Fruit fly (Drosophila melanogaster) whole organism, embryonic: ENCODE data around the gene JMJD4.

ENCODE experiments used
- ATbp ChIP-seq: fragments of 200-800 bp; sonication (Bioruptor generic); optimal IDR thresholded peaks from 2 replicates; lab custom pipeline; 2017; ENCODE audit warnings: missing biosample characterization, mild to moderate bottlenecking, missing genetic modification characterization, missing genetic modification reagents
- Aef1 ChIP-seq: fragments of 200-800 bp; sonication (Bioruptor generic); IDR thresholded peaks from 3 replicates; pipeline ENCODE4 v1.3.6; 2022; ENCODE audit warnings: missing biosample characterization, missing genetic modification characterization
- Blimp-1 ChIP-seq: fragments of 200-800 bp; sonication (Bioruptor generic); optimal IDR thresholded peaks from 3 replicates; lab custom pipeline; 2018; ENCODE audit warnings: missing biosample characterization, missing genetic modification characterization, mild to moderate bottlenecking, moderate library complexity, missing genetic modification reagents
- CG10431 ChIP-seq: fragments of 200-800 bp; sonication (Bioruptor generic); optimal IDR thresholded peaks from 3 replicates; lab custom pipeline; 2018; ENCODE audit warnings: missing biosample characterization, mild to moderate bottlenecking, missing genetic modification characterization
- CG11247 ChIP-seq: fragments of 200-800 bp; sonication (Bioruptor generic); IDR thresholded peaks from 2 replicates; pipeline ENCODE4 v1.3.6; 2022; ENCODE audit warnings: missing biosample characterization, missing genetic modification characterization
- CG11695 ChIP-seq: fragments of 200-800 bp; sonication (Bioruptor generic); IDR thresholded peaks from 3 replicates; pipeline ENCODE4 v1.3.6; 2022; ENCODE audit warnings: missing biosample characterization, missing genetic modification characterization
- CG12071 ChIP-seq: fragments of 200-800 bp; sonication (Bioruptor generic); optimal IDR thresholded peaks from 3 replicates; lab custom pipeline; 2018; ENCODE audit warnings: missing biosample characterization, mild to moderate bottlenecking, missing genetic modification characterization
- CG13894 ChIP-seq: fragments of 200-800 bp; sonication (Bioruptor generic); optimal IDR thresholded peaks from 3 replicates; lab custom pipeline; 2018; ENCODE audit warnings: missing biosample characterization, mild to moderate bottlenecking, missing genetic modification characterization, moderate library complexity
- CG16815 ChIP-seq: fragments of 200-800 bp; sonication (Bioruptor generic); optimal IDR thresholded peaks from 3 replicates; lab custom pipeline; 2017; ENCODE audit warnings: missing biosample characterization, mild to moderate bottlenecking, missing genetic modification characterization
- CG18599 ChIP-seq: fragments of 200-800 bp; sonication (Bioruptor generic); optimal IDR thresholded peaks from 3 replicates; lab custom pipeline; 2017; ENCODE audit warnings: missing biosample characterization, missing genetic modification characterization, mild to moderate bottlenecking, moderate library complexity, missing genetic modification reagents
- CG2712 ChIP-seq: fragments of 200-800 bp; optimal IDR thresholded peaks from 3 replicates; lab custom pipeline; 2019; ENCODE audit warnings: missing biosample characterization, mild to moderate bottlenecking, missing genetic modification characterization, moderate library complexity
- CG2875 ChIP-seq: fragments of 200-800 bp; sonication (Bioruptor generic); optimal IDR thresholded peaks from 2 replicates; lab custom pipeline; 2017; ENCODE audit warnings: missing biosample characterization, mild to moderate bottlenecking, missing genetic modification characterization, missing genetic modification reagents
- CG30431 ChIP-seq: fragments of 200-800 bp; sonication (Bioruptor generic); optimal IDR thresholded peaks from 2 replicates; lab custom pipeline; 2017; ENCODE audit warnings: missing biosample characterization, missing genetic modification characterization
- CG4707 ChIP-seq: fragments of 200-800 bp; sonication (Bioruptor generic); optimal IDR thresholded peaks from 2 replicates; lab custom pipeline; 2018; ENCODE audit warnings: missing biosample characterization, mild to moderate bottlenecking, missing genetic modification characterization, moderate library complexity
- CG4820 ChIP-seq: fragments of 200-800 bp; sonication (Bioruptor generic); optimal IDR thresholded peaks from 3 replicates; lab custom pipeline; 2016; ENCODE audit warnings: missing biosample characterization, missing genetic modification characterization
- CG5953 ChIP-seq: fragments of 200-800 bp; sonication (Bioruptor generic); IDR thresholded peaks from 2 replicates; pipeline ENCODE4 v1.3.6; 2022; ENCODE audit warnings: missing biosample characterization, missing genetic modification characterization
- CG6254 ChIP-seq: fragments of 200-800 bp; sonication (Bioruptor generic); optimal IDR thresholded peaks from 3 replicates; lab custom pipeline; 2017; ENCODE audit warnings: mild to moderate bottlenecking, missing biosample characterization, missing genetic modification reagents, missing genetic modification characterization
- CG7786 ChIP-seq: fragments of 200-800 bp; sonication (Bioruptor generic); optimal IDR thresholded peaks from 2 replicates; lab custom pipeline; 2016; ENCODE audit warnings: missing biosample characterization, missing genetic modification characterization
- CG9437 ChIP-seq: fragments of 200-800 bp; sonication (Bioruptor generic); optimal IDR thresholded peaks from 2 replicates; lab custom pipeline; 2018; ENCODE audit warnings: missing biosample characterization, mild to moderate bottlenecking, missing genetic modification characterization
- CG9876 ChIP-seq: fragments of 200-800 bp; sonication (Bioruptor generic); optimal IDR thresholded peaks from 2 replicates; lab custom pipeline; 2016; ENCODE audit warnings: missing biosample characterization, missing genetic modification characterization
- Fer1 ChIP-seq: fragments of 200-800 bp; sonication (Bioruptor generic); optimal IDR thresholded peaks from 2 replicates; lab custom pipeline; 2017; ENCODE audit warnings: missing biosample characterization, mild to moderate bottlenecking, missing genetic modification characterization
- Gsc ChIP-seq: fragments of 200-800 bp; sonication (Bioruptor generic); IDR thresholded peaks from 2 replicates; pipeline ENCODE4 v1.3.6; 2022; ENCODE audit warnings: missing biosample characterization, missing genetic modification characterization
- HmgZ ChIP-seq: fragments of 200-800 bp; sonication (Bioruptor generic); optimal IDR thresholded peaks from 2 replicates; lab custom pipeline; 2018; ENCODE audit warnings: missing biosample characterization, mild to moderate bottlenecking, missing genetic modification characterization
- Hr3 ChIP-seq: fragments of 200-800 bp; sonication (Bioruptor generic); optimal IDR thresholded peaks from 3 replicates; lab custom pipeline; 2016; ENCODE audit warnings: missing biosample characterization, missing genetic modification characterization
- Mrtf ChIP-seq: fragments of 200-800 bp; sonication (Bioruptor generic); IDR thresholded peaks from 3 replicates; pipeline ENCODE4 v1.3.6; 2022; ENCODE audit warnings: missing biosample characterization, missing genetic modification characterization
- NC2α ChIP-seq: fragments of 200-800 bp; sonication (Bioruptor generic); optimal IDR thresholded peaks from 2 replicates; lab custom pipeline; 2016; ENCODE audit warnings: missing biosample characterization, missing genetic modification characterization
- Sox100B ChIP-seq: fragments of 200-800 bp; sonication (Bioruptor generic); optimal IDR thresholded peaks from 3 replicates; lab custom pipeline; 2018; ENCODE audit warnings: missing biosample characterization, mild to moderate bottlenecking, missing genetic modification characterization
- Tbp ChIP-seq: fragments of >200 bp; optimal IDR thresholded peaks from 2 replicates; lab custom pipeline; 2018; ENCODE audit warnings: missing biosample characterization, missing genetic modification characterization
- cad ChIP-seq: fragments of >200 bp; optimal IDR thresholded peaks from 2 replicates; lab custom pipeline; 2017; ENCODE audit warnings: missing biosample characterization, missing genetic modification characterization
- chif ChIP-seq, 2 experiments: fragments of 200-800 bp; sonication (Bioruptor generic); optimal IDR thresholded peaks; 3 replicates each; lab custom pipeline; 2016; ENCODE audit warnings: missing biosample characterization in 2 of 2, missing genetic modification characterization in 2 of 2
- crc ChIP-seq: fragments of 200-800 bp; sonication (Bioruptor generic); optimal IDR thresholded peaks from 2 replicates; lab custom pipeline; 2016; ENCODE audit warnings: missing biosample characterization, missing genetic modification characterization
- dimm ChIP-seq: fragments of 200-800 bp; sonication (Bioruptor generic); IDR thresholded peaks from 2 replicates; pipeline ENCODE4 v1.3.6; 2022; ENCODE audit warnings: missing biosample characterization, missing genetic modification characterization
- en ChIP-seq: fragments of 200-800 bp; sonication (Bioruptor generic); optimal IDR thresholded peaks from 2 replicates; lab custom pipeline; 2016; ENCODE audit warnings: missing biosample characterization, missing genetic modification characterization
- esg ChIP-seq: fragments of 200-800 bp; sonication (Bioruptor generic); conservative IDR thresholded peaks from 2 replicates; pipeline ENCODE4 v1.3.6; 2022; ENCODE audit warnings: missing biosample characterization, missing genetic modification characterization
- hth ChIP-seq: fragments of >200 bp; optimal IDR thresholded peaks from 2 replicates; lab custom pipeline; 2017; ENCODE audit warnings: inconsistent platforms
- lab ChIP-seq: fragments of 200-800 bp; sonication (Bioruptor generic); optimal IDR thresholded peaks from 3 replicates; lab custom pipeline; 2017; ENCODE audit warnings: missing biosample characterization, missing genetic modification characterization, mild to moderate bottlenecking, moderate library complexity, missing genetic modification reagents
- pan ChIP-seq, 4 experiments: fragments of >200 bp in 3 of 4; fragments of 200-800 bp in 1 of 4; sonication (Bioruptor generic) in 1 of 4; optimal IDR thresholded peaks in 3 of 4; IDR thresholded peaks in 1 of 4; 2 replicates each; pipeline versions ENCODE4 v1.3.6 to Lab custom; 2017 to 2022; ENCODE audit warnings: missing biosample characterization in 2 of 4, missing genetic modification characterization in 2 of 4, mixed read lengths in 1 of 4
- pho ChIP-seq: fragments of 200-800 bp; sonication (Bioruptor generic); optimal IDR thresholded peaks from 2 replicates; lab custom pipeline; 2016; ENCODE audit warnings: missing biosample characterization, missing genetic modification characterization
- prd ChIP-seq, 3 experiments: fragments of >200 bp in 2 of 3; fragments of 200-800 bp in 1 of 3; sonication (Bioruptor generic) in 1 of 3; optimal IDR thresholded peaks in 2 of 3; IDR thresholded peaks in 1 of 3; 2 replicates in 2 of 3; 3 replicates in 1 of 3; pipeline versions ENCODE4 v1.3.6 to Lab custom; 2017 to 2022; ENCODE audit warnings: missing biosample characterization in 1 of 3, missing genetic modification characterization in 1 of 3
- ranshi ChIP-seq: fragments of 200-800 bp; sonication (Bioruptor generic); IDR thresholded peaks from 2 replicates; pipeline ENCODE4 v1.3.6; 2022; ENCODE audit warnings: missing biosample characterization, missing genetic modification characterization
- rib ChIP-seq: fragments of 200-800 bp; sonication (Bioruptor generic); IDR thresholded peaks from 2 replicates; pipeline ENCODE4 v1.3.6; 2022; ENCODE audit warnings: missing biosample characterization, missing genetic modification characterization
- scrt ChIP-seq: fragments of 200-800 bp; sonication (Bioruptor generic); optimal IDR thresholded peaks from 2 replicates; lab custom pipeline; 2018; ENCODE audit warnings: missing biosample characterization, mild to moderate bottlenecking, missing genetic modification characterization, moderate library complexity
- sens ChIP-seq: fragments of 200-800 bp; sonication (Bioruptor generic); peaks from one replicate; lab custom pipeline; 2016; ENCODE audit warnings: missing biosample characterization, missing genetic modification characterization
- shn ChIP-seq: fragments of 200-800 bp; sonication (Bioruptor generic); optimal IDR thresholded peaks from 3 replicates; lab custom pipeline; 2016; ENCODE audit warnings: missing biosample characterization, missing genetic modification characterization
- tin ChIP-seq: fragments of 200-800 bp; sonication (Bioruptor generic); optimal IDR thresholded peaks from 3 replicates; lab custom pipeline; 2016; ENCODE audit warnings: missing biosample characterization, missing genetic modification characterization
- trem ChIP-seq: fragments of 200-800 bp; optimal IDR thresholded peaks from 3 replicates; lab custom pipeline; 2019; ENCODE audit warnings: missing biosample characterization, mild to moderate bottlenecking, missing genetic modification characterization, moderate library complexity
- ttk ChIP-seq: fragments of 200-800 bp; sonication (Bioruptor generic); IDR thresholded peaks from 2 replicates; pipeline ENCODE4 v2.1.2; 2022; ENCODE audit warnings: missing biosample characterization, missing genetic modification characterization
- z ChIP-seq: fragments of 200-800 bp; sonication (Bioruptor generic); IDR thresholded peaks from 3 replicates; pipeline ENCODE4 v1.3.6; 2022; ENCODE audit warnings: missing biosample characterization, missing genetic modification characterization

The JMJD4 gene

dm6 chr2L:18121367-18122230 lies 37.5 kb downstream of the JMJD4 start (continued):
- TF ChIP-seq hth (lab: Kevin White, UChicago) (no peak), shn (GFP tag; lab: Kevin White, UChicago) (peak; percentile 7), CG7786 (GFP tag; lab: Kevin White, UChicago) (peak; percentile 27), Fer1 (GFP tag; lab: Kevin White, UChicago) (peak; percentile 44), CG16815 (GFP tag; lab: Kevin White, UChicago) (peak; percentile 5), CG10431 (GFP tag; lab: Kevin White, UChicago) (no peak), lab (GFP tag; lab: Kevin White, UChicago) (peak; percentile 68), ttk (GFP tag; lab: Robert Waterston, UW) (peak; percentile 48; the same call in 1 of the 2 replicates), Blimp-1 (peak; percentile 58), rib (no peak), CG4820 (GFP tag; lab: Kevin White, UChicago) (peak; percentile 60), CG18599 (peak; percentile 72), CG11695 (GFP tag; lab: Robert Waterston, UW) (peak; percentile 59; the same call in 1 of the 3 replicates), CG2875 (GFP tag; lab: Kevin White, UChicago) (peak; percentile 12), cad (GFP tag; lab: Kevin White, UChicago) (no peak), pho (GFP tag; lab: Kevin White, UChicago) (peak; percentile 17), CG13894 (no peak), CG9876 (GFP tag; lab: Kevin White, UChicago) (no peak), Aef1 (no peak), CG9437 (GFP tag; lab: Kevin White, UChicago) (peak; percentile 10), crc (GFP tag; lab: Kevin White, UChicago) (no peak), NC2α (GFP tag; lab: Kevin White, UChicago) (no peak), trem (tag; lab: Kevin White, UChicago) (peak; percentile 1), esg (GFP tag; lab: Robert Waterston, UW) (peak; percentile 34; the same call in 1 of the 2 replicates), CG11247 (GFP tag; lab: Robert Waterston, UW) (0 out of 2 replicates have a peak, but pooled peaks have one; percentile 28), scrt (GFP tag; lab: Kevin White, UChicago) (peak; percentile 17), Mrtf (GFP tag; lab: Robert Waterston, UW) (0 out of 3 replicates have a peak, but pooled peaks have one; percentile 28), prd (optimal IDR thresholded peaks at IDR 0.05; lab: Kevin White, UChicago) (no peak), prd (GFP tag; IDR thresholded peaks at IDR 0.05; lab: Robert Waterston, UW) (peak; percentile 74), Hr3 (GFP tag; lab: Kevin White, UChicago) (peak; percentile 34), CG6254 (GFP tag; lab: Kevin White, UChicago) (peak; percentile 23), Sox100B (GFP tag; lab: Kevin White, UChicago) (peak; percentile 4), CG2712 (tag; lab: Kevin White, UChicago) (peak; percentile 55), z (GFP tag; lab: Robert Waterston, UW) (no peak), CG30431 (GFP tag; lab: Kevin White, UChicago) (peak; percentile 16), dimm (no peak), ranshi (peak; percentile 27; the same call in 1 of the 2 replicates), CG4707 (no peak), HmgZ (tag; lab: Kevin White, UChicago) (no peak), sens (GFP tag; lab: Kevin White, UChicago) (peak; percentile 79), Gsc (GFP tag; lab: Robert Waterston, UW) (no peak), CG12071 (GFP tag; lab: Kevin White, UChicago) (peak; percentile 3), chif (GFP tag; optimal IDR thresholded peaks at IDR 0.05; lab: Kevin White, UChicago) (peak; percentile 28 to 35), Tbp (no peak), pan (optimal IDR thresholded peaks at IDR 0.05; lab: Kevin White, UChicago) (no peak), pan (GFP tag; optimal IDR thresholded peaks at IDR 0.05 in 1 of 2, IDR thresholded peaks at IDR 0.05 in 1 of 2) (peak in 1 of 2 experiments; percentile 68), en (GFP tag; lab: Kevin White, UChicago) (no peak), ATbp (GFP tag; lab: Kevin White, UChicago) (peak; percentile 45), tin (peak; percentile 32), CG5953 (GFP tag; lab: Robert Waterston, UW) (no peak)
